Worm (Caenorhabditis elegans): ENCODE data around the gene cyld-1.

cyld-1 gene

DNA sequence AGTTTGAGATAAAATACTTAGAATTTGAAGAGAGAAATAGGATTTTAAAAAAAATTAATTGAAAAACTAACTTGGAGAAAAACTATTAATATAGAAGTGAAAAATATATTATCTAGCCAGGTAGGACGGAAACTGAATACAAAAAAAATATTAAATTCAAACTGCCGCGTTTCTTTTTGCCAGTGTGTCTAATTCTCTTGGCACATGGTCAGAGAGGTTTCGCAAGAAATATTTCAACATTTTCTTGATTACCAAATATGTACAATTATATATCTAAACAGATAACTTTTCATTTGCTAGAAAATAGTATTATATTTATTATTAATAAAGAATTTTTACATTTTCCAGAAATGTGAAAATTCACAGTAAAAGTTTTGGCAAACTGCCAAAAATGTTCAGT, 2.0 kb upstream of the cyld-1 start:
- TF ChIP-seq nhr-84 (tag; optimal IDR thresholded peaks at IDR 0.05) (no peak), unc-86 (tag; optimal IDR thresholded peaks at IDR 0.05) (no peak), jun-1 (tag; optimal IDR thresholded peaks at IDR 0.05) (no peak), dpl-1 (GFP tag; optimal IDR thresholded peaks at IDR 0.05) (peak; percentile 49 to 69 (median 64)), fkh-4 (tag; optimal IDR thresholded peaks at IDR 0.05; ENCODE audit: borderline replicate concordance) (no peak), ceh-8 (GFP tag; optimal IDR thresholded peaks at IDR 0.05) (no peak), ceh-82 (tag; optimal IDR thresholded peaks at IDR 0.05) (peak in 1 of 3 experiments; percentile 3), nhr-77 (tag; optimal IDR thresholded peaks at IDR 0.05) (no peak), nhr-237 (tag; optimal IDR thresholded peaks at IDR 0.05) (no peak), ceh-90 (tag; optimal IDR thresholded peaks at IDR 0.05) (no peak), lin-35 (GFP tag; optimal IDR thresholded peaks at IDR 0.05) (peak; percentile 43 to 76), nhr-76 (tag; optimal IDR thresholded peaks at IDR 0.05) (no peak), mdl-1 (tag; optimal IDR thresholded peaks at IDR 0.05) (no peak), mef-2 (tag; optimal IDR thresholded peaks at IDR 0.05) (no peak), lin-14 (GFP tag; optimal IDR thresholded peaks at IDR 0.05) (no peak), efl-1 (optimal IDR thresholded peaks at IDR 0.05) (peak in 1 of 2 experiments; percentile 42), efl-1 (GFP tag; optimal IDR thresholded peaks at IDR 0.05 in 1 of 2) (peak; percentile 68 to 96), lin-39 (tag; optimal IDR thresholded peaks at IDR 0.05) (no peak), skn-1 (tag; optimal IDR thresholded peaks at IDR 0.05) (peak; percentile 77), grh-1 (GFP tag; IDR thresholded peaks at IDR 0.05) (no peak), snpc-4 (tag; optimal IDR thresholded peaks at IDR 0.05) (no peak), nhr-20 (tag; optimal IDR thresholded peaks at IDR 0.05) (no peak), C04F5.9 (tag; optimal IDR thresholded peaks at IDR 0.05) (no peak)

DNA sequence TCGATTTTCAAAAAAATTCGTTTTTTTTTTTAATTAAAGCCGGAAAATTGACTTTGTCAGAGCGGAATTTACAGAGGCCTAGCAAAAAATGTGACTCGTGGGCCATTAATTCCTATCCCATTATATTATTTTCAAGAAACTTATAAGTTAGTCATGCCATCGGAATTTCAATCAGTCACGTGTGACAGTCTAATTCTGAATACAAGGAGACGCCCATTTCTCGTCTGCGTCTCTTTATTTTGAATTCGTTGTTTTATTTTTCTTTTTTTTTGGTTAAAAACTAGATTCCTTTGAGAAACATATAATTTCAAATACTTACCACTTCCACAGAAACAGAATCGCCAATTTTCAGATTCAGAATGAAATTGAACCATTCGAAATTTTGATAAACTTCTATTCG, 1.7 kb downstream of the cyld-1 start:
- TF ChIP-seq dpl-1 (GFP tag; optimal IDR thresholded peaks at IDR 0.05) (peak in 1 of 3 experiments; percentile 16), sox-4 (tag; optimal IDR thresholded peaks at IDR 0.05) (no peak), tbx-2 (tag; optimal IDR thresholded peaks at IDR 0.05) (peak; percentile 8), nhr-237 (tag; optimal IDR thresholded peaks at IDR 0.05) (no peak), elt-3 (tag; optimal IDR thresholded peaks at IDR 0.05) (peak in 1 of 6 experiments; percentile 36), nhr-71 (tag; optimal IDR thresholded peaks at IDR 0.05) (peak; percentile 49), mep-1 (tag; optimal IDR thresholded peaks at IDR 0.05) (peak; percentile 27), blmp-1 (tag; optimal IDR thresholded peaks at IDR 0.05) (peak; percentile 41), nhr-85 (tag) (peak; percentile 93), skn-1 (tag; optimal IDR thresholded peaks at IDR 0.05) (peak; percentile 4), snu-23 (GFP tag; optimal IDR thresholded peaks at IDR 0.05) (peak; percentile 50), lin-14 (GFP tag; optimal IDR thresholded peaks at IDR 0.05) (peak; percentile 60), nhr-20 (tag; optimal IDR thresholded peaks at IDR 0.05) (peak; percentile 52), pax-3 (tag; optimal IDR thresholded peaks at IDR 0.05) (no peak), lir-3 (tag; optimal IDR thresholded peaks at IDR 0.05; ENCODE audit: poor library complexity) (no peak), lin-35 (GFP tag; optimal IDR thresholded peaks at IDR 0.05) (peak in 1 of 2 experiments; percentile 69), hlh-4 (tag; optimal IDR thresholded peaks at IDR 0.05) (no peak), nhr-90 (tag; optimal IDR thresholded peaks at IDR 0.05; ENCODE audit: poor library complexity) (peak; percentile 25)

DNA sequence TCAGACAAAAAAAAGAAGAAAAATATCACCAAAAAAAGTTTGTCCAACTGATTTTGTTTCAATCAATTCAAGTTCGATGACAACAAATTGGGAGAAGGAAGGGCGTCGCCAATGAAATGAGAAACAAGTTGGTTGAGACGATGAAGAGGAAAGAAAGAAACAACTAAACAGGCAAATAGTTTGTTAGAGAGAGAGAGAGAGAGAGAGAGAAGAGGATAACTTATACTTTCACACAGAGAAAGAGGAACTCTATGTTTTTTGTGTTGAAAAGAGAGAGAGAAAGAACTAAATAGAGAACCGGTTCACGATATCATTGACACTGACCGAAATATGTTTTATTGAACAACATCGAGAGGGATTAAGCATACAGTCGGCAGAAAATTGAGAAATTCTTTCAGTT, 2.9 kb downstream of the cyld-1 start:
- peak; percentile 72 for TF ChIP-seq grh-1 (GFP tag; IDR thresholded peaks at IDR 0.05)
- TF ChIP-seq nhr-85 (tag) = peak; percentile 50
- peak; percentile 41 for TF ChIP-seq blmp-1 (tag; optimal IDR thresholded peaks at IDR 0.05)
- TF ChIP-seq jun-1 (tag; optimal IDR thresholded peaks at IDR 0.05) = no peak
- peak; percentile 27 for TF ChIP-seq nhr-20 (tag; optimal IDR thresholded peaks at IDR 0.05)
- peak; percentile 30 for TF ChIP-seq snu-23 (GFP tag; optimal IDR thresholded peaks at IDR 0.05)
- TF ChIP-seq nhr-71 (tag; optimal IDR thresholded peaks at IDR 0.05) = peak; percentile 23
- peak; percentile 58 for TF ChIP-seq lin-14 (GFP tag; optimal IDR thresholded peaks at IDR 0.05)
- no peak for TF ChIP-seq xbp-1 (tag; optimal IDR thresholded peaks at IDR 0.05)
- no peak for TF ChIP-seq unc-86 (tag; optimal IDR thresholded peaks at IDR 0.05)
- TF ChIP-seq lsy-2 (tag; optimal IDR thresholded peaks at IDR 0.05) = peak in 1 of 2 experiments; percentile 32
- TF ChIP-seq mef-2 (tag; optimal IDR thresholded peaks at IDR 0.05) = no peak
